Fruit fly (Drosophila melanogaster): ENCODE measurements around the gene Tsp29Fa.

DNA sequence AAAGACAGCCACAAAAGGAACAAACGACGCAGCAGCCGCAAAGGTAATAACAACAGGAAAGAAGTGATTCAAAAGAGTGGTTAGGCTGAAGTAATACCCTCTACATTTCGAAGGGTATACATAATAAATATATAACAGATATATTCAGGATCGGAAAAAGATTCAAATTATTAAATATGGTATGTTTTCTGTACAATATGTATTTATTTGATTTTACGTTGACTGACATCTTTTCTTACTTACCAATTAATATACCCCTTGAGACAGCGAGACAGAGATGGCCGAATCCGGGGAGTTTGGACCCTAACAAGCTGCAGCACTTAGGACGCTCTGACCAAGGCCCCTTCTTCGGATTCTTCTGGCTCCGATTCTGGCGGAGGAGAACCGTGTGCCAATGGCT, 27.5 kb upstream of the Tsp29Fa start:
- no peak for TF ChIP-seq CG8478 (optimal IDR thresholded peaks at IDR 0.05)
- no peak for TF ChIP-seq CTCF (optimal IDR thresholded peaks at IDR 0.05)
